Worm (Caenorhabditis elegans) whole organism, L2 larva: ENCODE results near the gene ckb-2.

ENCODE experiments used
- blmp-1 ChIP-seq: sonication (generic microtip); optimal IDR thresholded peaks from 2 replicates; lab custom pipeline; 2017; ENCODE audit warnings: missing genetic modification characterization, mild to moderate bottlenecking, missing compliant biosample characterization, antibody characterized with exemption, moderate library complexity; ENCODE audit not compliant: insufficient read depth
- ceh-82 ChIP-seq: fragments of 150-350 bp; optimal IDR thresholded peaks from 2 replicates; lab custom pipeline; 2014; ENCODE audit warnings: missing biosample characterization, missing genetic modification characterization
- lin-11 ChIP-seq: fragments of 150-350 bp; sonication (generic microtip); optimal IDR thresholded peaks from 2 replicates; lab custom pipeline; 2014; ENCODE audit warnings: missing biosample characterization, missing genetic modification characterization, inconsistent platforms, mixed read lengths
- sem-4 ChIP-seq: fragments of 150-350 bp; optimal IDR thresholded peaks from 2 replicates; lab custom pipeline; 2014; ENCODE audit warnings: missing biosample characterization, missing genetic modification reagents, missing genetic modification characterization
- ztf-11 ChIP-seq: sonication (generic microtip); optimal IDR thresholded peaks from 2 replicates; lab custom pipeline; 2017; ENCODE audit warnings: missing biosample characterization, missing genetic modification characterization

ce11 chrIII:4401142-4401541 is 33.4 kb downstream of the ckb-2 start, which contains the start of gene R07E5.15:
- TF ChIP-seq lin-11 (tag; lab: Kevin White, UChicago) (no peak), ceh-82 (tag; lab: Kevin White, UChicago) (no peak), blmp-1 (no peak), sem-4 (tag; lab: Kevin White, UChicago) (no peak), ztf-11 (tag; lab: Kevin White, UChicago) (no peak)
